Worm (Caenorhabditis elegans): Measurements from ENCODE around the gene sel-2.

Gene sel-2

ce11 chrIII:4655402-4655801, 43.2 kb upstream of the sel-2 start, which contains the start of gene T23F11.2:
Gene T23F11.2 (minus strand): TSS chrIII:4655502.
- no peak for TF ChIP-seq R02D3.7 (tag; optimal IDR thresholded peaks at IDR 0.05)

ce11 chrIII:4653912-4654311, 41.7 kb upstream of the sel-2 start:
- TF ChIP-seq ztf-4 (tag; optimal IDR thresholded peaks at IDR 0.05) (peak; percentile 17), mdl-1 (tag; optimal IDR thresholded peaks at IDR 0.05) (no peak), sem-4 (tag; optimal IDR thresholded peaks at IDR 0.05) (no peak), nhr-11 (tag; optimal IDR thresholded peaks at IDR 0.05) (no peak), blmp-1 (tag; optimal IDR thresholded peaks at IDR 0.05; ENCODE audit: insufficient read depth) (no peak), nhr-6 (tag; optimal IDR thresholded peaks at IDR 0.05) (no peak), lin-11 (tag; optimal IDR thresholded peaks at IDR 0.05) (no peak)

- TF ChIP-seq unc-39 (tag; optimal IDR thresholded peaks at IDR 0.05) (no peak), blmp-1 (tag; optimal IDR thresholded peaks at IDR 0.05; ENCODE audit: insufficient read depth) (no peak), mbf-1 (tag; optimal IDR thresholded peaks at IDR 0.05) (no peak), fos-1 (tag; optimal IDR thresholded peaks at IDR 0.05) (no peak), skn-1 (tag; optimal IDR thresholded peaks at IDR 0.05) (no peak), alr-1 (tag; optimal IDR thresholded peaks at IDR 0.05) (no peak), nhr-6 (tag; optimal IDR thresholded peaks at IDR 0.05) (no peak), Y55F3AM.14 (GFP tag; optimal IDR thresholded peaks at IDR 0.05) (no peak), sma-9 (GFP tag; optimal IDR thresholded peaks at IDR 0.05) (no peak), sma-9 (tag; optimal IDR thresholded peaks at IDR 0.05) (no peak), mdl-1 (tag; optimal IDR thresholded peaks at IDR 0.05) (no peak), C34F6.9 (tag; optimal IDR thresholded peaks at IDR 0.05) (no peak), ztf-1 (GFP tag; conservative IDR thresholded peaks at IDR 0.05) (no peak), snpc-4 (tag; optimal IDR thresholded peaks at IDR 0.05) (no peak), nhr-77 (tag; optimal IDR thresholded peaks at IDR 0.05) (no peak), aly-2 (tag; optimal IDR thresholded peaks at IDR 0.05) (no peak), mab-5 (tag; optimal IDR thresholded peaks at IDR 0.05) (no peak)
These were observed 41.2 kb upstream of the sel-2 start for ce11 chrIII:4653374-4653773.

DNA sequence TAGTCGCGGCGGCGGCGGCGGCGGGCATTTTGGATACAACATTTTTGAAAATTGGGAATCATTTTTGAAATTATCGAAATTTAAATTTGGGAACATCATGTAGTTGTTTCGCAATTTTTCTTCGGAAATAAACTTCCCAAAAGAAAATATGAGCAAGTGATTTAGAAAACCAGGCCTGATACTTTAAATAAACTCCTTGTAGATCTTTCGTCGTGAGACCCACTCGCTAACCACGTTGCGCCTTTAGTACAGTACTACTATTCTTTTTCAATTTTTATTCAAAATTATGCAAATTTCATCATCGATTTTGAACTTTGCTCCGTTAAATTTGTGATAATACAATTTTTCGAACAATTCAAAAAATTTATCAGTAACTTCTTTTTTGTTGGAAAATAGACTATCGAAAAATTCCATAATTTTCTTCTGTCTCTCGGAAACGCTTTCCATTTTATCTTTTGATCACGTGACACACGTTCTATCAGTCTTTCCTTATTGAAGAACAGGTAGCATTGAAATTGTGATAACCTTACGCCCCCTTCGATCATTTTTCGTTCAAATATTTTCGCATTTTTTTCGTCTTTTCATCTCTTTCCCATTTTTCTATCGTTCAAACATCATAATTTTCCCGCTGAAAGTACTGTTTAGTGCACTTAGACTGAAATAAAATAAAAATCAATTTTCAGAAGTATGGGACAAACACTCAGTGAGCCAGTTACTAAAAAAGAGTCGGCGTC, 37.8 kb upstream of the sel-2 start, which contains the start of gene ppm-2:
TSS of gene ppm-2 (plus strand) at position 684 of the 734 bp plus-strand sequence.
- TF ChIP-seq elt-1 (tag; optimal IDR thresholded peaks at IDR 0.05), result no peak
- no peak for TF ChIP-seq blmp-1 (tag; optimal IDR thresholded peaks at IDR 0.05; ENCODE audit: insufficient read depth)
- peak; percentile 35 for TF ChIP-seq fos-1 (tag; optimal IDR thresholded peaks at IDR 0.05)
- TF ChIP-seq F13H6.1 (tag; optimal IDR thresholded peaks at IDR 0.05), result no peak
- TF ChIP-seq C34F6.9 (tag; optimal IDR thresholded peaks at IDR 0.05), result no peak
- TF ChIP-seq R02D3.7 (tag; optimal IDR thresholded peaks at IDR 0.05), result no peak
- no peak for TF ChIP-seq lin-39 (tag; optimal IDR thresholded peaks at IDR 0.05)
- no peak for TF ChIP-seq nhr-12 (tag; optimal IDR thresholded peaks at IDR 0.05)
- peak; percentile 52 for TF ChIP-seq gmeb-1 (tag; optimal IDR thresholded peaks at IDR 0.05)
- no peak for TF ChIP-seq zag-1 (tag; optimal IDR thresholded peaks at IDR 0.05)
- no peak for TF ChIP-seq nhr-23 (tag; optimal IDR thresholded peaks at IDR 0.05)
- TF ChIP-seq alr-1 (tag; optimal IDR thresholded peaks at IDR 0.05), result no peak
- peak; percentile 0 for TF ChIP-seq sma-3 (GFP tag; optimal IDR thresholded peaks at IDR 0.05)
- no peak for TF ChIP-seq ceh-16 (tag; optimal IDR thresholded peaks at IDR 0.05)
- no peak for TF ChIP-seq ZK546.5 (tag; optimal IDR thresholded peaks at IDR 0.05)
- TF ChIP-seq mbf-1 (tag; optimal IDR thresholded peaks at IDR 0.05), result no peak
- no peak for TF ChIP-seq nhr-25 (tag; optimal IDR thresholded peaks at IDR 0.05)
- no peak for TF ChIP-seq unc-55 (GFP tag; optimal IDR thresholded peaks at IDR 0.05)
- no peak for TF ChIP-seq nhr-21 (tag; optimal IDR thresholded peaks at IDR 0.05)
- TF ChIP-seq sma-9 (GFP tag; optimal IDR thresholded peaks at IDR 0.05), result peak; percentile 64
- TF ChIP-seq sma-9 (tag; optimal IDR thresholded peaks at IDR 0.05), result no peak
- TF ChIP-seq ztf-4 (tag; optimal IDR thresholded peaks at IDR 0.05), result peak; percentile 7
- TF ChIP-seq ama-1 (optimal IDR thresholded peaks at IDR 0.05), result peak; percentile 36

Data from whole organism, L2 larva.